Fruit fly (Drosophila melanogaster): ENCODE results near the gene Nxf3.

- TF ChIP-seq Gug (GFP tag; IDR thresholded peaks at IDR 0.05) (no peak), CG32006 (GFP tag; optimal IDR thresholded peaks at IDR 0.05) (no peak), CG11902 (GFP tag; optimal IDR thresholded peaks at IDR 0.05) (no peak), dsx (GFP tag; optimal IDR thresholded peaks at IDR 0.05; ENCODE audit: poor library complexity, severe bottlenecking) (no peak), pdm3 (GFP tag; optimal IDR thresholded peaks at IDR 0.05) (no peak), ss (GFP tag; optimal IDR thresholded peaks at IDR 0.05) (no peak), OdsH (GFP tag; optimal IDR thresholded peaks at IDR 0.05) (no peak), Eip93F (GFP tag; optimal IDR thresholded peaks at IDR 0.05) (no peak), Sox14 (GFP tag; optimal IDR thresholded peaks at IDR 0.05) (no peak), CG9139 (GFP tag; optimal IDR thresholded peaks at IDR 0.05) (no peak), fd59A (GFP tag; optimal IDR thresholded peaks at IDR 0.05) (no peak)
Observed at dm6 chr3L:14005627-14006287, 40.8 kb downstream of the Nxf3 start.
